Worm (Caenorhabditis elegans) whole organism, L4/young adult: ENCODE measurements around the gene C52G5.2.

ENCODE experiments used
- W03F9.2 ChIP-seq: fragments of 150-350 bp; optimal IDR thresholded peaks from 2 replicates; lab custom pipeline; 2014; ENCODE audit warnings: missing biosample characterization, missing genetic modification characterization
- dao-5 ChIP-seq: sonication (generic microtip); optimal IDR thresholded peaks from 2 replicates; lab custom pipeline; 2016; ENCODE audit warnings: missing genotype, missing genetic modification characterization, moderate library complexity, missing compliant biosample characterization
- him-1 ChIP-seq: sonication (generic microtip); optimal IDR thresholded peaks from 2 replicates; lab custom pipeline; 2016; ENCODE audit warnings: missing genotype, missing genetic modification reagents, missing genetic modification characterization, missing compliant biosample characterization

ce11 chrX:12815367-12815766 lies 27.7 kb upstream of the C52G5.2 start:
- TF ChIP-seq him-1 (tag; lab: Kevin White, UChicago) (no peak), W03F9.2 (tag; lab: Kevin White, UChicago) (no peak), dao-5 (no peak)
